Worm (Caenorhabditis elegans) whole organism, L4 larva: ENCODE results near the gene clec-136.

ENCODE experiments used
- D1046.2 ChIP-seq: fragments of 200-800 bp; sonication (Bioruptor generic); IDR thresholded peaks from 2 replicates; pipeline ENCODE4 v1.3.6; 2022; ENCODE audit warnings: missing genetic modification characterization, missing compliant biosample characterization
- F10B5.3 ChIP-seq: sonication (generic microtip); optimal IDR thresholded peaks from 2 replicates; lab custom pipeline; 2016; ENCODE audit warnings: mild to moderate bottlenecking, missing genetic modification characterization, missing compliant biosample characterization
- F37D6.2 ChIP-seq: sonication (generic microtip); optimal IDR thresholded peaks from 2 replicates; lab custom pipeline; 2016; ENCODE audit warnings: mild to moderate bottlenecking, missing genetic modification characterization, missing compliant biosample characterization
- T26A8.4 ChIP-seq: fragments of 200-800 bp; sonication (Bioruptor generic); IDR thresholded peaks from 2 replicates; pipeline ENCODE4 v1.3.6; 2022; ENCODE audit warnings: missing genetic modification characterization, missing compliant biosample characterization
- ZK337.2 ChIP-seq: fragments of 200-800 bp; sonication (Bioruptor generic); IDR thresholded peaks from 2 replicates; pipeline ENCODE4 v1.3.6; 2022; ENCODE audit warnings: missing genetic modification reagents, missing genetic modification characterization, missing compliant biosample characterization
- ZK546.5 ChIP-seq, 2 experiments: sonication (generic microtip); optimal IDR thresholded peaks; 2 replicates each; lab custom pipeline; 2017; ENCODE audit warnings: missing biosample characterization in 2 of 2, missing genetic modification characterization in 2 of 2
- aha-1 ChIP-seq: fragments of 150-350 bp; peaks from one replicate; lab custom pipeline; 2014; ENCODE audit warnings: missing biosample characterization, missing genetic modification characterization
- aly-2 ChIP-seq: sonication (generic microtip); optimal IDR thresholded peaks from 2 replicates; lab custom pipeline; 2018; ENCODE audit warnings: missing biosample characterization, missing genetic modification characterization
- ama-1 ChIP-seq: fragments of 150-350 bp; optimal IDR thresholded peaks from 2 replicates; lab custom pipeline; 2014; ENCODE audit warnings: inconsistent platforms, mixed read lengths
- ceh-28 ChIP-seq: fragments of 150-350 bp; optimal IDR thresholded peaks from 2 replicates; lab custom pipeline; 2014; ENCODE audit warnings: missing biosample characterization, missing genetic modification reagents, missing genetic modification characterization
- ceh-32 ChIP-seq: sonication (generic microtip); optimal IDR thresholded peaks from 2 replicates; lab custom pipeline; 2016; ENCODE audit warnings: mild to moderate bottlenecking, missing genetic modification characterization, missing compliant biosample characterization; ENCODE audit not compliant: poor library complexity
- ceh-44 ChIP-seq: fragments of 200-800 bp; sonication (Bioruptor generic); IDR thresholded peaks from 2 replicates; pipeline ENCODE4 v1.3.6; 2022; ENCODE audit warnings: missing genetic modification reagents, missing genetic modification characterization, missing compliant biosample characterization
- ctbp-1 ChIP-seq: fragments of 200-800 bp; sonication (Bioruptor generic); IDR thresholded peaks from 2 replicates; pipeline ENCODE4 v1.3.6; 2022; ENCODE audit warnings: missing genetic modification reagents, missing genetic modification characterization, missing compliant biosample characterization
- daf-8 ChIP-seq: fragments of 200-800 bp; sonication (Bioruptor generic); IDR thresholded peaks from 2 replicates; pipeline ENCODE4 v1.3.6; 2022; ENCODE audit warnings: missing genetic modification characterization, missing compliant biosample characterization
- dmd-8 ChIP-seq: fragments of 200-800 bp; sonication (Bioruptor generic); IDR thresholded peaks from 2 replicates; pipeline ENCODE4 v1.3.6; 2022; ENCODE audit warnings: missing genetic modification characterization, missing compliant biosample characterization
- dmd-9 ChIP-seq: fragments of 200-800 bp; sonication (Bioruptor generic); IDR thresholded peaks from 2 replicates; pipeline ENCODE4 v1.3.6; 2022; ENCODE audit warnings: missing genetic modification reagents, missing genetic modification characterization, missing compliant biosample characterization
- egl-43 ChIP-seq: fragments of 200-800 bp; sonication (Bioruptor generic); IDR thresholded peaks from 2 replicates; pipeline ENCODE4 v1.3.6; 2022; ENCODE audit warnings: missing genetic modification reagents, missing genetic modification characterization, missing compliant biosample characterization
- gei-8 ChIP-seq: fragments of 200-800 bp; sonication (Bioruptor generic); optimal IDR thresholded peaks from 2 replicates; lab custom pipeline; 2018; ENCODE audit warnings: mild to moderate bottlenecking, missing genetic modification characterization, missing compliant biosample characterization
- lin-1 ChIP-seq: fragments of 200-800 bp; sonication (Bioruptor generic); IDR thresholded peaks from 2 replicates; pipeline ENCODE4 v1.3.6; 2022; ENCODE audit warnings: missing genetic modification reagents, missing genetic modification characterization, missing compliant biosample characterization
- lsy-2 ChIP-seq, 2 experiments: fragments of 150-350 bp in 1 of 2; sonication (generic microtip) in 1 of 2; optimal IDR thresholded peaks; 2 replicates each; lab custom pipeline; 2014 to 2017; ENCODE audit warnings: missing biosample characterization in 2 of 2, missing genetic modification characterization in 2 of 2
- mdl-1 ChIP-seq, 2 experiments: fragments of 150-350 bp in 1 of 2; sonication (generic microtip) in 1 of 2; optimal IDR thresholded peaks; 2 replicates each; lab custom pipeline; 2014 to 2017; ENCODE audit warnings: missing biosample characterization in 2 of 2, missing genetic modification characterization in 2 of 2
- mes-2 ChIP-seq: sonication (generic microtip); optimal IDR thresholded peaks from 2 replicates; lab custom pipeline; 2016; ENCODE audit warnings: missing genotype, mild to moderate bottlenecking, missing genetic modification characterization, missing compliant biosample characterization; ENCODE audit not compliant: poor library complexity, severe bottlenecking
- mxl-3 ChIP-seq: fragments of 200-800 bp; sonication (Bioruptor generic); optimal IDR thresholded peaks from 2 replicates; lab custom pipeline; 2018; ENCODE audit warnings: mild to moderate bottlenecking, missing genetic modification characterization, missing compliant biosample characterization
- nhr-10 ChIP-seq: fragments of 150-350 bp; optimal IDR thresholded peaks from 2 replicates; lab custom pipeline; 2014; ENCODE audit warnings: missing biosample characterization, missing genetic modification characterization
- nhr-102 ChIP-seq: sonication (generic microtip); optimal IDR thresholded peaks from 2 replicates; lab custom pipeline; 2016; ENCODE audit warnings: mild to moderate bottlenecking, missing genetic modification characterization, moderate library complexity, missing compliant biosample characterization
- nhr-111 ChIP-seq: fragments of 200-800 bp; sonication (Bioruptor generic); optimal IDR thresholded peaks from 2 replicates; lab custom pipeline; 2018; ENCODE audit warnings: mild to moderate bottlenecking, missing genetic modification characterization, missing compliant biosample characterization
- nhr-237 ChIP-seq: sonication (generic microtip); optimal IDR thresholded peaks from 2 replicates; lab custom pipeline; 2017; ENCODE audit warnings: missing biosample characterization, missing genetic modification characterization
- nhr-25 ChIP-seq: sonication (generic microtip); optimal IDR thresholded peaks from 2 replicates; lab custom pipeline; 2017; ENCODE audit warnings: missing genetic modification characterization, mild to moderate bottlenecking, missing compliant biosample characterization, antibody characterized with exemption, moderate library complexity, borderline replicate concordance; ENCODE audit not compliant: insufficient read depth
- nhr-41 ChIP-seq: fragments of 200-800 bp; sonication (Bioruptor generic); IDR thresholded peaks from 2 replicates; pipeline ENCODE4 v1.3.6; 2022; ENCODE audit warnings: missing genetic modification reagents, missing genetic modification characterization, missing compliant biosample characterization
- nhr-77 ChIP-seq: fragments of 150-350 bp; optimal IDR thresholded peaks from 2 replicates; lab custom pipeline; 2014; ENCODE audit warnings: missing biosample characterization, missing genetic modification characterization
- php-3 ChIP-seq: fragments of 200-800 bp; sonication (Bioruptor generic); IDR thresholded peaks from 2 replicates; pipeline ENCODE4 v1.3.6; 2022; ENCODE audit warnings: missing genetic modification reagents, missing genetic modification characterization, missing compliant biosample characterization
- saeg-2 ChIP-seq: fragments of 200-800 bp; sonication (Bioruptor generic); IDR thresholded peaks from 2 replicates; pipeline ENCODE4 v1.3.6; 2022; ENCODE audit warnings: missing genetic modification reagents, missing genetic modification characterization, missing compliant biosample characterization
- sdz-12 ChIP-seq: fragments of 200-800 bp; sonication (Bioruptor generic); optimal IDR thresholded peaks from 2 replicates; lab custom pipeline; 2018; ENCODE audit warnings: mild to moderate bottlenecking, missing genetic modification characterization, missing compliant biosample characterization
- unc-62 ChIP-seq, 3 experiments: fragments of 150-350 bp in 1 of 3; sonication (generic microtip); optimal IDR thresholded peaks in 2 of 3; peaks in 1 of 3; 1 replicate in 1 of 3; 2 replicates in 2 of 3; lab custom pipeline; 2014 to 2017; ENCODE audit warnings: missing biosample characterization in 3 of 3, missing genetic modification characterization in 3 of 3, missing genetic modification reagents in 3 of 3, missing genotype in 1 of 3
- vab-7 ChIP-seq: fragments of 200-800 bp; sonication (Bioruptor generic); IDR thresholded peaks from 2 replicates; pipeline ENCODE4 v1.3.6; 2022; ENCODE audit warnings: missing genetic modification reagents, missing genetic modification characterization, missing compliant biosample characterization
- zfp-3 ChIP-seq: fragments of 200-800 bp; sonication (Bioruptor generic); conservative IDR thresholded peaks from 2 replicates; pipeline ENCODE4 v1.3.6; 2022; ENCODE audit warnings: missing genetic modification reagents, missing genetic modification characterization, missing compliant biosample characterization
- zip-11 ChIP-seq: fragments of 200-800 bp; sonication (Bioruptor generic); IDR thresholded peaks from 2 replicates; pipeline ENCODE4 v1.3.6; 2022; ENCODE audit warnings: missing genetic modification characterization, missing compliant biosample characterization
- ztf-11 ChIP-seq: fragments of 150-350 bp; optimal IDR thresholded peaks from 2 replicates; lab custom pipeline; 2014; ENCODE audit warnings: missing biosample characterization, missing genetic modification characterization
- ztf-7 ChIP-seq: fragments of 150-350 bp; optimal IDR thresholded peaks from 2 replicates; lab custom pipeline; 2014; ENCODE audit warnings: missing biosample characterization, missing genetic modification characterization

The clec-136 gene

DNA sequence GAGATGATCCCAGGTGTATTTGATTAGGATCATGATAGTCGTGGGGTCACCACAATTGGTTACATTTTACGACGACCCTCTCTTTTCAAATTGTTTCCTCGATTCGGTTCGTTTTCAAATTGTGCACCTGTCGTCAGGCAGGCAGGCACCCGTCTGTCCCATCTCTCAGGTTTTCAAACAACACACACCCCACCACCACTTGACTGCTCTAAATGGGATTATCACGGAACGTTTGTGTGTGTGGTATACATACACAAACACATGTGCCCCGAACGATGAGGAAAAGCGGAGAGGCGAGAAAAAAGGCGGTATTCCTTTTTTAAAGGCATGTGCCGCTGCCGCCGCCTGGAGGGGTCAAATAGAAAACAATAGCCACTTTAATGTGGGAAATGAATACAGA, 31.0 kb downstream of the clec-136 start:
- TF ChIP-seq F10B5.3 (tag; lab: Kevin White, UChicago): no peak
- TF ChIP-seq lin-1: no peak
- TF ChIP-seq nhr-111 (GFP tag; lab: Kevin White, UChicago): no peak
- TF ChIP-seq ztf-11 (tag; lab: Kevin White, UChicago): no peak
- TF ChIP-seq mes-2: no peak
- no peak for TF ChIP-seq aha-1
- no peak for TF ChIP-seq nhr-77
- no peak for TF ChIP-seq zip-11 (GFP tag; lab: Robert Waterston, UW)
- no peak for TF ChIP-seq lsy-2 (tag; optimal IDR thresholded peaks at IDR 0.05; lab: Kevin White, UChicago)
- no peak for TF ChIP-seq aly-2 (tag; lab: Kevin White, UChicago)
- TF ChIP-seq F37D6.2 (tag; lab: Kevin White, UChicago): no peak

DNA sequence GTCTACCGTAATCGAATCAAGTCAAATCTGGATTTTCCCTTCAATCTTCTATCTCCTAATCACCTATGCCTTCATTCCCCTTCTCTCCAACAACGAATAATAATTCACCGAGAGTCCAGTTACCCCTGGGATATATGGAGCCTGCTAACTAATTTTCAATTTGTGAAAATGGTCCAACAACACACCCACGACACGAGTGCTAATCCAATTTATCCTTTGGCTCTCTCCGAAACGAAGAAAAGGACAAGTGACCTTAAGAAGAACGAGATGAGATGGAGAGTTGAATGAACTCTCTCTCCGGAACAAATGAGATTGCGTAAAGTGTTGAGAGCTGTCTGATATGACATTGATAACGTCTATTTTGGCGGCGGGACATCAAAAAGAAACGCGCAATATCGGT, 32.0 kb downstream of the clec-136 start:
- TF ChIP-seq vab-7 (GFP tag; lab: Robert Waterston, UW) (no peak), unc-62 (GFP tag; optimal IDR thresholded peaks at IDR 0.05 in 1 of 2; lab: Kevin White, UChicago) (peak in 1 of 2 experiments; percentile 9), unc-62 (tag; optimal IDR thresholded peaks at IDR 0.05; lab: Kevin White, UChicago) (no peak)

DNA sequence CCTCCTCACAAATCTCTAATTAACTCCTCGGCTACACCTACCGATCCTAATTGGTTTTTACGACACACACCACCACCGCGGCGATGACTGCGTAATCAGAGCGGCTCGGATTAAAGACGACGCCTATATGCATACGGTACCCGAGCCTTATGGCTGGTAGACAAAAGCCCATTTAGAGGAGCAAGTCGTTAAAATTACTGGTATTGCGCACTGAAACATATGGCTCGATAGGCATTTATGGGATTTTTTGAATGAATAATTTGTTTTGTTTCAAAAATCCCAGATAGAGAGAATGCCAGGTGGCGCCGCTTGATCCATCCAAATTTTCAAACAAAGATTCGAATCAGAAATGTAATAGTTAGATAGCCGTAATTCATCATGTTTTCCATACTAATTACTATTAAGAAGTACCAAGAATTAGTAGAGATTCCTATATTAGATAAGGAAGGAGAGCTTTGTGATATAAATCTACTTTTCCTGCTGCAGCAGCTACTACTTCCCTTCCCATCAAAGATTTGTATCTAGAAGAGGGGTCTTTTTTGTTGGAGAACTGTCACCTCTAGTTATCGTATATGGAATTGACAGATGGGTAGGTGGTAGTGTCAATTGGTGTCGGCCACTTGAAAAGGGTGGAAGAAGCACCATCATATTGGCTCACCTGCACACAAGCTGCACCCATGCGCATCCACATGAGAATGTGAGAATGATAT, 33.0 kb downstream of the clec-136 start:
- TF ChIP-seq ceh-28 (tag; lab: Kevin White, UChicago) (no peak), D1046.2 (GFP tag; lab: Robert Waterston, UW) (0 out of 2 replicates have a peak, but pooled peaks have one; percentile 34), ctbp-1 (GFP tag; lab: Robert Waterston, UW) (0 out of 2 replicates have a peak, but pooled peaks have one; percentile 15)

DNA sequence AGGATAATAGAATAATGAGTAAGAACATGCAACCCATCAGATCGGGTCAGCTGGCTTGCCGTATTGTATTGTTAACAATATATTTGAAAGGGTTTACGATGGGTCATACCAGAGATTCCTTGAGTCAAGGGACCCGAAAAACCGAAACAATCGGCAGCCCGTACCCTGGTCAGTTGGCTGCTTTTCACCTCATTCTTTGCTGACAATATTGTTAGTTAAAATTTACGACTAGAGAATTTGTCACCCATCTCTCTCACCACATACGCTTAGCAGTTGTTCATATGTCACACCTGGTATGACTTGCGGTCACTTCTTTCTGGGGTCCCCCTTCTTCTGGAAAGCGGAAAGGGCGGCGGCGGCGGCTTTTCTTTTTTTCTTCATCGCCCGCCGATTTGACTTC, 35.3 kb downstream of the clec-136 start:
- TF ChIP-seq nhr-102: no peak
- peak in 1 of 2 experiments; percentile 41 for TF ChIP-seq unc-62 (GFP tag; optimal IDR thresholded peaks at IDR 0.05 in 1 of 2; lab: Kevin White, UChicago)
- no peak for TF ChIP-seq unc-62 (tag; optimal IDR thresholded peaks at IDR 0.05; lab: Kevin White, UChicago)
- no peak for TF ChIP-seq ama-1 (lab: Kevin White, UChicago)
- peak; percentile 68 for TF ChIP-seq aha-1
- TF ChIP-seq nhr-237 (tag; lab: Kevin White, UChicago): no peak

DNA sequence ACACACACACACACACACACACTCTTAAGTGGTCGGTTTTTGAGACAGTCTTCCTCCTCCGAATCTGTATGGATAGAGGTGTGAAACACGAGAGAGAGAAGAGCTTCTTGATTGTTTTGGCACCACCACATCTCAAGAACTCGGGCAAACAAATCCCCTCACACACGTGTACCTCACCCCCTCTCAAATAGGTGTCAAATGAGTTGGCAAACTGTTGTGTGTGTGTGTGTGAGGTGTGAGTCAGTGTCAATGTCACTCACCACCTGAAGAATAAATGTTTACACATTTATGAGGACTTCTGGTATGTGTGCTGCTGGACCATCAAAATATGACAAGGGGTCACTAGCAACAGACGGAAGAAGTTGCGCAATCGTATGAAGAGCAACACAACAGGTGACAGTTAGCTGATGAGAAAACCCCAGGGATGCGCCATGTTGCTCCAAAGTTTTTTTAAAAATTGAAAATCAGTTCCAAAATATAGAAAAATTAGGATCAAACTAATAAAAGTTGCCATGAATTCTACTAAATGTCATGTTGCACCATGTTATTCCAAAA, 36.3 kb downstream of the clec-136 start:
- TF ChIP-seq dmd-8 (no peak), T26A8.4 (no peak), gei-8 (GFP tag; lab: Kevin White, UChicago) (no peak), ceh-44 (GFP tag; lab: Robert Waterston, UW) (no peak), ztf-7 (tag; lab: Kevin White, UChicago) (no peak), F37D6.2 (tag; lab: Kevin White, UChicago) (no peak), nhr-41 (GFP tag; lab: Robert Waterston, UW) (no peak), ztf-11 (tag; lab: Kevin White, UChicago) (no peak), ama-1 (lab: Kevin White, UChicago) (no peak), ceh-32 (tag; lab: Kevin White, UChicago) (no peak), ceh-28 (tag; lab: Kevin White, UChicago) (no peak), mxl-3 (no peak), aha-1 (no peak), unc-62 (GFP tag; optimal IDR thresholded peaks at IDR 0.05 in 1 of 2; lab: Kevin White, UChicago) (no peak), unc-62 (tag; optimal IDR thresholded peaks at IDR 0.05; lab: Kevin White, UChicago) (no peak), dmd-9 (GFP tag; lab: Robert Waterston, UW) (no peak)

DNA sequence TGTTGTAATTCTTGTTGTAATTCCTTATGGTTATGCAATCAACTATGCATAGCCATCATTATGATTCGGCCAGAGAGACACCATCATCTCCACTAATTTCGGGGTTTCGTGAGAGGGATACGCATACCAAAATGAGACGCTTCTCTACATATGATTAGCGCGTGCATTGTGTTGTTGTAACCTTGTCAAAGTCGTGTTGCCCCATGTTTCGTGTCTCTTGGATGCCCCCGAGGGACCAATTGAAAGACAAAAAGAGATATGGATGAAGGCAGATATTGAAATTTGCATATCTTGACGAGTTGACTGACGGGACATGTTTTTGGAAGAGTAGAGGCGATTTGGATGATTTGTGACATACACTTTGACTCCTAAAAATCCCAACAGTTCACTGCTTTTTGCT, 37.0 kb downstream of the clec-136 start:
- TF ChIP-seq aly-2 (tag; lab: Kevin White, UChicago) (no peak), mdl-1 (tag; optimal IDR thresholded peaks at IDR 0.05; lab: Kevin White, UChicago) (no peak), nhr-25 (no peak), ZK337.2 (GFP tag; lab: Robert Waterston, UW) (no peak), nhr-10 (no peak), daf-8 (no peak), F37D6.2 (tag; lab: Kevin White, UChicago) (no peak), zfp-3 (GFP tag; lab: Robert Waterston, UW) (no peak), ZK546.5 (tag; optimal IDR thresholded peaks at IDR 0.05; lab: Kevin White, UChicago) (no peak), ceh-28 (tag; lab: Kevin White, UChicago) (no peak), saeg-2 (GFP tag; lab: Robert Waterston, UW) (no peak), mes-2 (no peak), egl-43 (GFP tag; lab: Robert Waterston, UW) (no peak), sdz-12 (GFP tag; lab: Kevin White, UChicago) (no peak), php-3 (GFP tag; lab: Robert Waterston, UW) (no peak), T26A8.4 (no peak)
